Worm (Caenorhabditis elegans) whole organism, mixed stage, embryonic: ENCODE results near the gene pqn-96.

Source experiments
- elt-1 ChIP-seq: sonication (generic microtip); optimal IDR thresholded peaks from 2 replicates; lab custom pipeline; 2017; ENCODE audit warnings: missing genetic modification characterization, mild to moderate bottlenecking, missing compliant biosample characterization, antibody characterized with exemption, moderate library complexity, borderline replicate concordance; ENCODE audit not compliant: insufficient read depth
- pha-4 ChIP-seq: fragments of 150-350 bp; optimal IDR thresholded peaks from 2 replicates; lab custom pipeline; 2018; ENCODE audit warnings: missing biosample characterization, missing genetic modification reagents, missing genetic modification characterization
- snpc-4 ChIP-seq: fragments of 150-350 bp; optimal IDR thresholded peaks from 2 replicates; lab custom pipeline; 2014; ENCODE audit warnings: missing biosample characterization, missing genetic modification characterization
- unc-62 ChIP-seq: fragments of 150-350 bp; optimal IDR thresholded peaks from 2 replicates; lab custom pipeline; 2014; ENCODE audit warnings: missing biosample characterization, missing genetic modification reagents, missing genetic modification characterization

- TF ChIP-seq elt-1 (tag; lab: Kevin White, UChicago) (no peak), snpc-4 (tag; lab: Kevin White, UChicago) (no peak), unc-62 (GFP tag; lab: Kevin White, UChicago) (no peak), pha-4 (tag; lab: Kevin White, UChicago) (no peak)
These were observed 10.1 kb upstream of the pqn-96 start, which contains the start of gene mrpl-32 for ce11 chrIII:8449160-8449807.
